Fruit fly (Drosophila melanogaster) whole organism, embryonic: ENCODE data around the gene Atg14.

Experiments
- CG6272 ChIP-seq: fragments of 200-800 bp; sonication (Bioruptor generic); IDR thresholded peaks from 2 replicates; pipeline ENCODE4 v1.3.6; 2022; ENCODE audit warnings: missing biosample characterization, missing genetic modification characterization
- Doc3 ChIP-seq: fragments of 200-800 bp; sonication (Bioruptor generic); IDR thresholded peaks from 3 replicates; pipeline ENCODE4 v1.3.6; 2022; ENCODE audit warnings: missing biosample characterization, missing genetic modification characterization; ENCODE audit not compliant: partially characterized antibody
- Mad ChIP-seq: fragments of 200-800 bp; sonication (Bioruptor generic); optimal IDR thresholded peaks from 2 replicates; lab custom pipeline; 2016; ENCODE audit warnings: missing biosample characterization, missing genetic modification characterization
- bsh ChIP-seq, 2 experiments: fragments of 200-800 bp; sonication (Bioruptor generic); optimal IDR thresholded peaks; 2 replicates each; lab custom pipeline; 2017 to 2018; ENCODE audit warnings: mild to moderate bottlenecking in 2 of 2, missing biosample characterization in 2 of 2, missing genetic modification characterization in 2 of 2, moderate library complexity in 1 of 2
- rib ChIP-seq: fragments of 200-800 bp; sonication (Bioruptor generic); IDR thresholded peaks from 2 replicates; pipeline ENCODE4 v1.3.6; 2022; ENCODE audit warnings: missing biosample characterization, missing genetic modification characterization
- wor ChIP-seq: fragments of 200-800 bp; sonication (Bioruptor generic); IDR thresholded peaks from 2 replicates; pipeline ENCODE4 v1.3.6; 2022; ENCODE audit warnings: missing biosample characterization, missing genetic modification characterization

DNA sequence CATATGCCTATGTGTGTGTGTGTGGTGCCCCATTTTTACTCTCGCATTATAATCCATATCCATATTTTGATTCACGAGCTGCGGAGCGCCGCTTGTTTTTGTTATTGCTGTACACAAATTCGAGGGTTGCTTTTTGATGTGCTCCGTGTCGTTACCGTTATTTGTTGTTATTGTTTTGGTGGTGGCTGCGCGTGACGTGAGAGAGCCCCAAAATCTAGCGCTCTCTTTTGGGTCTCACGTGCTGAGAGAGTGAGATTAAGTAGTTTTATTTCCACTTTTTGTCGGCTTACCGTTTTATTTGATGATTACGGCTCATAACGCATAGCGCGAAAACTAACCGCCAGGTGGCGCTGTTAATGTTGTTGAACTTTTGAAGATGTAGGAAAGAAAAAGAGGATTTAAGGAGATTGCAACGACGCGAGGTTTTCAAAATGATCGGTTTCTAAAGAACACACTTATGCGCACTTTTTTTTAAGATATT lies 28.8 kb upstream of the Atg14 start:
- TF ChIP-seq wor (GFP tag; lab: Robert Waterston, UW) (no peak), Doc3 (GFP tag; lab: Robert Waterston, UW) (no peak), rib (GFP tag; lab: Robert Waterston, UW) (no peak), Mad (GFP tag; lab: Kevin White, UChicago) (no peak), bsh (GFP tag; optimal IDR thresholded peaks at IDR 0.05; lab: Kevin White, UChicago) (no peak), CG6272 (no peak)
